Worm (Caenorhabditis elegans): ENCODE measurements around the gene npr-24.

Gene npr-24

ce11 chrX:17508137-17508536, 21.5 kb upstream of the npr-24 start:
- TF ChIP-seq hpl-2 (GFP tag; optimal IDR thresholded peaks at IDR 0.05), result no peak
- peak; percentile 74 for TF ChIP-seq nhr-85 (tag)
- no peak for TF ChIP-seq aha-1 (tag; optimal IDR thresholded peaks at IDR 0.05)
- no peak for TF ChIP-seq unc-86 (tag; optimal IDR thresholded peaks at IDR 0.05)
- no peak for TF ChIP-seq ceh-8 (GFP tag; optimal IDR thresholded peaks at IDR 0.05)
- no peak for TF ChIP-seq sox-4 (tag; optimal IDR thresholded peaks at IDR 0.05)
- TF ChIP-seq mep-1 (tag; optimal IDR thresholded peaks at IDR 0.05), result no peak
- no peak for TF ChIP-seq fos-1 (tag; optimal IDR thresholded peaks at IDR 0.05)
- TF ChIP-seq dpl-1 (GFP tag; optimal IDR thresholded peaks at IDR 0.05), result no peak
- TF ChIP-seq fkh-8 (tag; optimal IDR thresholded peaks at IDR 0.05), result no peak
- peak; percentile 68 for TF ChIP-seq nhr-20 (tag; optimal IDR thresholded peaks at IDR 0.05)
- peak; percentile 11 for TF ChIP-seq rnt-1 (tag; optimal IDR thresholded peaks at IDR 0.05)
- no peak for TF ChIP-seq Y116A8C.19 (tag; optimal IDR thresholded peaks at IDR 0.05; ENCODE audit: borderline replicate concordance)
- TF ChIP-seq lin-14 (GFP tag; optimal IDR thresholded peaks at IDR 0.05), result peak; percentile 36
- no peak for TF ChIP-seq tbx-2 (tag; optimal IDR thresholded peaks at IDR 0.05)
- TF ChIP-seq ztf-4 (tag; optimal IDR thresholded peaks at IDR 0.05), result no peak
- TF ChIP-seq lin-39 (tag; optimal IDR thresholded peaks at IDR 0.05), result no peak
- no peak for TF ChIP-seq F16B12.6 (tag; optimal IDR thresholded peaks at IDR 0.05)
- TF ChIP-seq elt-3 (tag; optimal IDR thresholded peaks at IDR 0.05), result no peak
- no peak for TF ChIP-seq nhr-12 (tag; optimal IDR thresholded peaks at IDR 0.05)
- no peak for TF ChIP-seq efl-1 (optimal IDR thresholded peaks at IDR 0.05)
- no peak for TF ChIP-seq efl-1 (GFP tag; optimal IDR thresholded peaks at IDR 0.05 in 1 of 2)
- no peak for TF ChIP-seq unc-130 (tag; optimal IDR thresholded peaks at IDR 0.05)
- no peak for TF ChIP-seq ces-1 (GFP tag; optimal IDR thresholded peaks at IDR 0.05)
- TF ChIP-seq ama-1 (optimal IDR thresholded peaks at IDR 0.05), result no peak
- no peak for TF ChIP-seq jun-1 (tag; optimal IDR thresholded peaks at IDR 0.05)
- no peak for TF ChIP-seq tlp-1 (tag; optimal IDR thresholded peaks at IDR 0.05)
- TF ChIP-seq ceh-63 (GFP tag; optimal IDR thresholded peaks at IDR 0.05), result no peak

ce11 chrX:17505547-17506181, 19.0 kb upstream of the npr-24 start:
- peak; percentile 92 for TF ChIP-seq nhr-47 (tag; optimal IDR thresholded peaks at IDR 0.05)
- peak; percentile 67 to 95 for TF ChIP-seq mdl-1 (tag; optimal IDR thresholded peaks at IDR 0.05)
- TF ChIP-seq Y116A8C.19 (tag; optimal IDR thresholded peaks at IDR 0.05; ENCODE audit: borderline replicate concordance), result no peak
- TF ChIP-seq dpl-1 (GFP tag; optimal IDR thresholded peaks at IDR 0.05), result peak; percentile 20 to 42 (median 40)
- peak; percentile 87 for TF ChIP-seq dsc-1 (tag; optimal IDR thresholded peaks at IDR 0.05)
- peak; percentile 72 for TF ChIP-seq grh-1 (GFP tag; IDR thresholded peaks at IDR 0.05)
- peak; percentile 79 to 84 for TF ChIP-seq lsy-2 (tag; optimal IDR thresholded peaks at IDR 0.05)
- peak; percentile 79 for TF ChIP-seq nhr-90 (tag; optimal IDR thresholded peaks at IDR 0.05; ENCODE audit: poor library complexity)
- peak; percentile 74 for TF ChIP-seq skn-1 (tag; optimal IDR thresholded peaks at IDR 0.05)
- TF ChIP-seq lir-3 (tag; optimal IDR thresholded peaks at IDR 0.05; ENCODE audit: poor library complexity), result peak; percentile 72
- TF ChIP-seq lin-39 (tag; optimal IDR thresholded peaks at IDR 0.05), result peak; percentile 67
- no peak for TF ChIP-seq alr-1 (tag; optimal IDR thresholded peaks at IDR 0.05; ENCODE audit: borderline replicate concordance)
- TF ChIP-seq nhr-28 (tag; optimal IDR thresholded peaks at IDR 0.05), result peak; percentile 1
- TF ChIP-seq ces-1 (GFP tag; optimal IDR thresholded peaks at IDR 0.05), result no peak
- peak; percentile 93 for TF ChIP-seq nhr-19 (GFP tag; conservative IDR thresholded peaks at IDR 0.05)
- TF ChIP-seq pqm-1 (tag; optimal IDR thresholded peaks at IDR 0.05), result no peak
- TF ChIP-seq sptf-1 (tag; optimal IDR thresholded peaks at IDR 0.05), result no peak
- peak; percentile 38 for TF ChIP-seq unc-130 (tag; optimal IDR thresholded peaks at IDR 0.05)
- no peak for TF ChIP-seq nhr-84 (tag; optimal IDR thresholded peaks at IDR 0.05)
- no peak for TF ChIP-seq lin-15B (tag; optimal IDR thresholded peaks at IDR 0.05)
- peak; percentile 99 for TF ChIP-seq nhr-71 (tag; optimal IDR thresholded peaks at IDR 0.05)
- no peak for TF ChIP-seq ztf-11 (tag; optimal IDR thresholded peaks at IDR 0.05)
- peak; percentile 49 for TF ChIP-seq pax-3 (tag; optimal IDR thresholded peaks at IDR 0.05)
- TF ChIP-seq lin-14 (GFP tag; optimal IDR thresholded peaks at IDR 0.05), result peak; percentile 100
- TF ChIP-seq swsn-7 (tag; optimal IDR thresholded peaks at IDR 0.05), result peak; percentile 94
- peak; percentile 70 for TF ChIP-seq fkh-8 (tag; optimal IDR thresholded peaks at IDR 0.05)
- peak; percentile 89 for TF ChIP-seq mep-1 (tag; optimal IDR thresholded peaks at IDR 0.05)
- TF ChIP-seq nhr-11 (tag; optimal IDR thresholded peaks at IDR 0.05), result peak; percentile 56
- peak; percentile 25 for TF ChIP-seq vab-15 (tag; optimal IDR thresholded peaks at IDR 0.05)
- peak; percentile 73 to 76 (median 74) for TF ChIP-seq ceh-82 (tag; optimal IDR thresholded peaks at IDR 0.05)
- TF ChIP-seq zip-4 (GFP tag; optimal IDR thresholded peaks at IDR 0.05), result peak; percentile 57
- no peak for TF ChIP-seq aly-2 (tag; optimal IDR thresholded peaks at IDR 0.05)

Data from whole organism, L1 larva.